Worm (Caenorhabditis elegans) whole organism, L1 larva: ENCODE measurements around the gene atg-16.1.

Source experiments
- aha-1 ChIP-seq: fragments of 150-350 bp; optimal IDR thresholded peaks from 2 replicates; lab custom pipeline; 2014; ENCODE audit warnings: missing biosample characterization, missing genetic modification characterization
- ceh-63 ChIP-seq: fragments of 200-800 bp; sonication (Bioruptor generic); optimal IDR thresholded peaks from 2 replicates; lab custom pipeline; 2018; ENCODE audit warnings: mild to moderate bottlenecking, missing genetic modification characterization, missing compliant biosample characterization
- fkh-10 ChIP-seq: sonication (generic microtip); optimal IDR thresholded peaks from 2 replicates; lab custom pipeline; 2017; ENCODE audit warnings: missing biosample characterization, missing genetic modification reagents, missing genetic modification characterization
- hlh-17 ChIP-seq: fragments of 200-800 bp; sonication (Bioruptor generic); optimal IDR thresholded peaks from 2 replicates; lab custom pipeline; 2018; ENCODE audit warnings: missing genetic modification characterization, mild to moderate bottlenecking, missing compliant biosample characterization, moderate library complexity, borderline replicate concordance
- mef-2 ChIP-seq: fragments of 150-350 bp; optimal IDR thresholded peaks from 2 replicates; lab custom pipeline; 2014; ENCODE audit warnings: missing biosample characterization, missing genetic modification characterization
- nhr-12 ChIP-seq: sonication (generic microtip); optimal IDR thresholded peaks from 2 replicates; lab custom pipeline; 2017; ENCODE audit warnings: missing biosample characterization, missing genetic modification characterization
- nhr-77 ChIP-seq: fragments of 150-350 bp; optimal IDR thresholded peaks from 2 replicates; lab custom pipeline; 2014; ENCODE audit warnings: missing biosample characterization, missing genetic modification characterization
- nhr-85 ChIP-seq: sonication (generic microtip); peaks from one replicate; lab custom pipeline; 2016; ENCODE audit warnings: missing genetic modification characterization, inconsistent platforms, missing compliant biosample characterization
- skn-1 ChIP-seq: fragments of 150-350 bp; optimal IDR thresholded peaks from 2 replicates; lab custom pipeline; 2014; ENCODE audit warnings: missing biosample characterization, missing genetic modification characterization
- snpc-4 ChIP-seq: fragments of 150-350 bp; optimal IDR thresholded peaks from 2 replicates; lab custom pipeline; 2014; ENCODE audit warnings: missing biosample characterization, missing genetic modification characterization
- unc-62 ChIP-seq: fragments of 150-350 bp; optimal IDR thresholded peaks from 2 replicates; lab custom pipeline; 2014; ENCODE audit warnings: missing biosample characterization, missing genetic modification reagents, missing genetic modification characterization
- unc-98 ChIP-seq: fragments of 200-800 bp; sonication (Bioruptor generic); IDR thresholded peaks from 2 replicates; pipeline ENCODE4 v1.3.6; 2022; ENCODE audit warnings: missing genetic modification characterization, missing compliant biosample characterization

ce11 chrX:4502039-4502438, 39.8 kb upstream of the atg-16.1 start:
- TF ChIP-seq mef-2 (tag; lab: Kevin White, UChicago) (no peak), nhr-12 (no peak), nhr-85 (no peak), unc-98 (no peak), aha-1 (tag; lab: Kevin White, UChicago) (no peak), skn-1 (tag; lab: Kevin White, UChicago) (no peak), nhr-77 (tag; lab: Kevin White, UChicago) (no peak), snpc-4 (no peak), hlh-17 (GFP tag; lab: Kevin White, UChicago) (no peak), fkh-10 (GFP tag; lab: Kevin White, UChicago) (no peak), unc-62 (GFP tag; lab: Kevin White, UChicago) (no peak), ceh-63 (GFP tag; lab: Kevin White, UChicago) (no peak)
